Worm (Caenorhabditis elegans) whole organism, L1 larva: ENCODE data around the gene ech-6.

Experiments
- blmp-1 ChIP-seq: fragments of 150-350 bp; optimal IDR thresholded peaks from 2 replicates; lab custom pipeline; 2014; ENCODE audit warnings: missing biosample characterization, missing genetic modification characterization
- ceh-82 ChIP-seq, 3 experiments: fragments of 150-350 bp in 1 of 3; sonication (generic microtip) in 2 of 3; optimal IDR thresholded peaks; 2 replicates each; lab custom pipeline; 2014 to 2017; ENCODE audit warnings: missing biosample characterization in 3 of 3, missing genetic modification characterization in 3 of 3
- ces-1 ChIP-seq: fragments of 150-350 bp; optimal IDR thresholded peaks from 2 replicates; lab custom pipeline; 2014; ENCODE audit warnings: missing biosample characterization, missing genetic modification reagents, missing genetic modification characterization
- egl-13 ChIP-seq: sonication (generic microtip); optimal IDR thresholded peaks from 2 replicates; lab custom pipeline; 2016; ENCODE audit warnings: missing genotype, missing genetic modification reagents, missing genetic modification characterization, missing compliant biosample characterization
- elt-3 ChIP-seq, 6 experiments: fragments of 150-350 bp in 1 of 6; sonication (generic microtip); optimal IDR thresholded peaks; 2 replicates each; lab custom pipeline; 2017 to 2018; ENCODE audit warnings: missing biosample characterization in 6 of 6, missing genetic modification characterization in 6 of 6, inconsistent platforms in 1 of 6
- ets-5 ChIP-seq: fragments of 200-800 bp; sonication (Bioruptor generic); IDR thresholded peaks from 2 replicates; pipeline ENCODE4 v1.3.6; 2022; ENCODE audit warnings: missing genetic modification characterization, missing compliant biosample characterization
- lin-13 ChIP-seq: fragments of 150-350 bp; optimal IDR thresholded peaks from 2 replicates; lab custom pipeline; 2014; ENCODE audit warnings: missing biosample characterization, missing genetic modification reagents, missing genetic modification characterization
- mep-1 ChIP-seq: fragments of 150-350 bp; optimal IDR thresholded peaks from 2 replicates; lab custom pipeline; 2014; ENCODE audit warnings: missing biosample characterization, missing genetic modification characterization
- nhr-11 ChIP-seq: fragments of 150-350 bp; optimal IDR thresholded peaks from 2 replicates; lab custom pipeline; 2014; ENCODE audit warnings: missing biosample characterization, missing genetic modification characterization
- nhr-19 ChIP-seq: fragments of 200-800 bp; sonication (Bioruptor generic); conservative IDR thresholded peaks from 2 replicates; pipeline ENCODE4 v1.3.6; 2022; ENCODE audit warnings: missing genetic modification characterization, missing compliant biosample characterization
- nhr-71 ChIP-seq: sonication (generic microtip); optimal IDR thresholded peaks from 2 replicates; lab custom pipeline; 2016; ENCODE audit warnings: mild to moderate bottlenecking, missing genetic modification characterization, moderate library complexity, missing compliant biosample characterization
- sox-4 ChIP-seq: sonication (generic microtip); optimal IDR thresholded peaks from 2 replicates; lab custom pipeline; 2016; ENCODE audit warnings: missing genetic modification characterization, missing compliant biosample characterization
- tlp-1 ChIP-seq: fragments of 150-350 bp; optimal IDR thresholded peaks from 2 replicates; lab custom pipeline; 2014; ENCODE audit warnings: missing biosample characterization, missing genetic modification characterization
- unc-62 ChIP-seq: fragments of 150-350 bp; optimal IDR thresholded peaks from 2 replicates; lab custom pipeline; 2014; ENCODE audit warnings: missing biosample characterization, missing genetic modification reagents, missing genetic modification characterization

DNA sequence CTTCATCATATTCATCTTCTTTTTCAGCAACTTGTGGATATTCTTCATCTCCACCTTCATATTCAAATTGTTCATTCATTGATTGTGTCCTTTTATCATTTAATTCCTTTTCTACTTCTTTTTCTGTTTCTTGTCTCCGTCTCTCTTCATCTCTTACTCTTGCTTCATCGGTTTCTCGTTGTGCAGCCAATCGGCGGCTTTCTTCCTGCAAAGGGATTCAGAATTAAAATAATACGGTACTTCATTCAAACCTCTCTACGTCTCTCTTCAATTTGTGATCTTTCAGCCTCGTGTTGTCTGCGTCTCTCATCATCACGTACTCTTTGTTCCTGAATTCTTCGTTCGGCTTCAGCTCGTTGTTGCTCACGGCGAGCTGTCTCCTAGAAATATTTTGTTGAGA lies 12.0 kb downstream of the ech-6 start:
- TF ChIP-seq elt-3 (tag; optimal IDR thresholded peaks at IDR 0.05; lab: Kevin White, UChicago) (no peak), ceh-82 (tag; optimal IDR thresholded peaks at IDR 0.05; lab: Kevin White, UChicago) (no peak), nhr-11 (tag; lab: Kevin White, UChicago) (no peak), tlp-1 (tag; lab: Kevin White, UChicago) (no peak), ces-1 (no peak), lin-13 (GFP tag; lab: Kevin White, UChicago) (no peak), ets-5 (GFP tag; lab: Robert Waterston, UW) (no peak), nhr-71 (tag; lab: Kevin White, UChicago) (no peak), blmp-1 (tag; lab: Kevin White, UChicago) (peak; percentile 29), nhr-19 (GFP tag; lab: Robert Waterston, UW) (no peak), egl-13 (tag; lab: Kevin White, UChicago) (no peak), sox-4 (no peak), unc-62 (GFP tag; lab: Kevin White, UChicago) (no peak), mep-1 (tag; lab: Kevin White, UChicago) (no peak)
